Fruit fly (Drosophila melanogaster): Measurements from ENCODE around the gene CG3061.

DNA sequence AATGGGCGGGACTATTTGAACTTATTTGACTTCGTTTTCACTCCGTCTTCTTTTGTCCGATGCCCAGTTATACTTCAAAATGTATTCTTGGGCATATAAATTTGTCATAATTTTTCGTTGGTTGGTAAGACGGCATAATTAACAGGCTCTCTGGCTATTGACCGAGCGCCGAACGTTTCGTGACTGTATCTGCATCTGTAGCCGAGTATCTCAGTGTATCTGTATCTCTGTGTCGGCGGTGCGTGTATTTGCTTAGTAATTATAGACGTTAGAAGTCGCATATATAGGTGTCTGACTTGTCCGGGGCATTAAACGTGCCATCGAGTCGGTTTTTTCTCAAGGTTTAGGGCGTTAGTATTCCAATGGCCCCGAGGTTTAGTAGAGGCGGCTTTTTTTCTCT, 27.0 kb upstream of the CG3061 start:
- TF ChIP-seq CG11294 (GFP tag; IDR thresholded peaks at IDR 0.05) (no peak), salr (GFP tag; optimal IDR thresholded peaks at IDR 0.05) (no peak), CG32006 (GFP tag; optimal IDR thresholded peaks at IDR 0.05) (no peak), Hr4 (GFP tag; optimal IDR thresholded peaks at IDR 0.05) (no peak), Gug (GFP tag; IDR thresholded peaks at IDR 0.05) (no peak), Sox15 (GFP tag; optimal IDR thresholded peaks at IDR 0.05) (no peak), Eip75B (GFP tag; optimal IDR thresholded peaks at IDR 0.05) (no peak), CG6792 (GFP tag; optimal IDR thresholded peaks at IDR 0.05) (no peak), CG16779 (tag; optimal IDR thresholded peaks at IDR 0.05) (no peak)
